Worm (Caenorhabditis elegans): ENCODE results near the gene mdt-15.

The mdt-15 gene

ce11 chrIII:5841676-5842075, 8.1 kb upstream of the mdt-15 start (continued):
- TF ChIP-seq madf-5 (GFP tag; IDR thresholded peaks at IDR 0.05) (no peak), arid-1 (GFP tag; conservative IDR thresholded peaks at IDR 0.05) (no peak), nhr-11 (tag; optimal IDR thresholded peaks at IDR 0.05) (peak; percentile 74), F10B5.3 (tag; optimal IDR thresholded peaks at IDR 0.05) (no peak), php-3 (GFP tag; IDR thresholded peaks at IDR 0.05) (no peak), lin-39 (tag; optimal IDR thresholded peaks at IDR 0.05) (no peak), dmd-6 (GFP tag; IDR thresholded peaks at IDR 0.05) (peak; percentile 65), zfp-3 (GFP tag; conservative IDR thresholded peaks at IDR 0.05) (no peak), ces-1 (GFP tag; optimal IDR thresholded peaks at IDR 0.05) (no peak), lin-1 (GFP tag; IDR thresholded peaks at IDR 0.05) (no peak), ceh-20 (GFP tag; IDR thresholded peaks at IDR 0.05) (no peak), lim-7 (GFP tag; IDR thresholded peaks at IDR 0.05) (no peak), unc-62 (GFP tag; optimal IDR thresholded peaks at IDR 0.05 in 1 of 2) (no peak), unc-62 (tag; optimal IDR thresholded peaks at IDR 0.05) (no peak), dmd-8 (GFP tag; IDR thresholded peaks at IDR 0.05) (no peak), pqm-1 (tag; optimal IDR thresholded peaks at IDR 0.05) (no peak), Y5F2A.4 (GFP tag; optimal IDR thresholded peaks at IDR 0.05) (no peak), ZK546.5 (tag; optimal IDR thresholded peaks at IDR 0.05) (no peak), sdz-12 (GFP tag; optimal IDR thresholded peaks at IDR 0.05) (no peak), madf-9 (GFP tag; conservative IDR thresholded peaks at IDR 0.05) (no peak), daf-16 (GFP tag; optimal IDR thresholded peaks at IDR 0.05) (no peak), daf-16 (tag; optimal IDR thresholded peaks at IDR 0.05) (no peak), dve-1 (tag; optimal IDR thresholded peaks at IDR 0.05; ENCODE audit: insufficient read depth) (peak; percentile 53), saeg-2 (GFP tag; IDR thresholded peaks at IDR 0.05) (no peak), T26A8.4 (GFP tag; IDR thresholded peaks at IDR 0.05) (0 out of 2 replicates have a peak, but pooled peaks have one; percentile 23), spr-1 (tag; optimal IDR thresholded peaks at IDR 0.05) (no peak), lin-13 (GFP tag; optimal IDR thresholded peaks at IDR 0.05) (no peak), unc-130 (GFP tag; optimal IDR thresholded peaks at IDR 0.05) (no peak), ceh-28 (tag; optimal IDR thresholded peaks at IDR 0.05) (no peak), snpc-1.2 (GFP tag; IDR thresholded peaks at IDR 0.05) (no peak), ceh-44 (GFP tag; IDR thresholded peaks at IDR 0.05) (no peak), F49E8.2 (tag; optimal IDR thresholded peaks at IDR 0.05; ENCODE audit: borderline replicate concordance) (no peak), F44E2.7 (GFP tag; IDR thresholded peaks at IDR 0.05) (no peak), dpl-1 (GFP tag; optimal IDR thresholded peaks at IDR 0.05) (peak; percentile 6), tra-1 (GFP tag; IDR thresholded peaks at IDR 0.05) (no peak), spr-3 (GFP tag; optimal IDR thresholded peaks at IDR 0.05) (no peak), F26F4.8 (GFP tag; conservative IDR thresholded peaks at IDR 0.05) (no peak), mep-1 (tag; optimal IDR thresholded peaks at IDR 0.05) (peak; percentile 50), mdt-29 (GFP tag; IDR thresholded peaks at IDR 0.05) (no peak), ceh-82 (tag; optimal IDR thresholded peaks at IDR 0.05) (no peak), nhr-28 (tag; optimal IDR thresholded peaks at IDR 0.05) (peak; percentile 76), zag-1 (tag; optimal IDR thresholded peaks at IDR 0.05) (no peak), ama-1 (optimal IDR thresholded peaks at IDR 0.05) (peak; percentile 2), hlh-30 (tag; optimal IDR thresholded peaks at IDR 0.05; ENCODE audit: insufficient read depth) (peak; percentile 86), ceh-32 (tag; optimal IDR thresholded peaks at IDR 0.05; ENCODE audit: poor library complexity) (no peak), daf-8 (GFP tag; IDR thresholded peaks at IDR 0.05) (no peak), Y48G9A.11 (GFP tag; IDR thresholded peaks at IDR 0.05) (no peak), egl-27 (tag; optimal IDR thresholded peaks at IDR 0.05) (no peak), tag-97 (GFP tag; IDR thresholded peaks at IDR 0.05) (no peak), fos-1 (tag; optimal IDR thresholded peaks at IDR 0.05) (no peak), hlh-11 (tag; optimal IDR thresholded peaks at IDR 0.05) (peak; percentile 71), mdl-1 (tag; optimal IDR thresholded peaks at IDR 0.05) (peak; percentile 7 to 83), nhr-111 (GFP tag; optimal IDR thresholded peaks at IDR 0.05) (no peak)

Measured in whole organism, L4 larva.